Worm (Caenorhabditis elegans): ENCODE data around the gene D2023.4.

ce11 chrV:11854905-11855304 lies 29.3 kb upstream of the D2023.4 start:
- TF ChIP-seq snpc-4 (tag; optimal IDR thresholded peaks at IDR 0.05) (no peak), lsy-2 (tag; optimal IDR thresholded peaks at IDR 0.05) (peak in 1 of 2 experiments; percentile 50), fos-1 (tag; optimal IDR thresholded peaks at IDR 0.05) (no peak), sem-4 (tag; optimal IDR thresholded peaks at IDR 0.05) (no peak), ztf-4 (tag; optimal IDR thresholded peaks at IDR 0.05) (no peak), unc-39 (tag; optimal IDR thresholded peaks at IDR 0.05) (no peak), Y55F3AM.14 (GFP tag; optimal IDR thresholded peaks at IDR 0.05) (no peak)
